Worm (Caenorhabditis elegans): ENCODE measurements around the gene srw-134.

- no peak for TF ChIP-seq ztf-11 (tag; optimal IDR thresholded peaks at IDR 0.05)
- TF ChIP-seq hlh-1 (tag; optimal IDR thresholded peaks at IDR 0.05): no peak
- TF ChIP-seq elt-1 (tag; optimal IDR thresholded peaks at IDR 0.05; ENCODE audit: borderline replicate concordance, insufficient read depth): no peak
- no peak for TF ChIP-seq unc-39 (tag; optimal IDR thresholded peaks at IDR 0.05)
- no peak for TF ChIP-seq unc-62 (GFP tag; optimal IDR thresholded peaks at IDR 0.05)
- no peak for TF ChIP-seq nhr-12 (tag; optimal IDR thresholded peaks at IDR 0.05)
- TF ChIP-seq nhr-28 (tag; optimal IDR thresholded peaks at IDR 0.05): no peak
These were observed 31.9 kb downstream of the srw-134 start for ce11 chrV:4080546-4080945.

All from whole organism, mixed stage, embryonic.